Fruit fly (Drosophila melanogaster) whole organism, embryonic: Measurements from ENCODE around the gene CG43439.
A peak's percentile ranks its signal among the peaks of the same experiment; 100 is the strongest.

ENCODE experiments used
- Atf-2 ChIP-seq: fragments of 200-800 bp; sonication (Bioruptor generic); optimal IDR thresholded peaks from 2 replicates; lab custom pipeline; 2016; ENCODE audit warnings: missing biosample characterization, missing genetic modification characterization
- CG10274 ChIP-seq: fragments of 200-800 bp; sonication (Bioruptor generic); optimal IDR thresholded peaks from 3 replicates; lab custom pipeline; 2017; ENCODE audit warnings: missing biosample characterization, mild to moderate bottlenecking, missing genetic modification characterization
- CG10979 ChIP-seq: fragments of 200-800 bp; sonication (Bioruptor generic); optimal IDR thresholded peaks from 2 replicates; lab custom pipeline; 2018; ENCODE audit warnings: missing biosample characterization, mild to moderate bottlenecking, missing genetic modification characterization, moderate library complexity
- CG11696 ChIP-seq: fragments of 200-800 bp; sonication (Bioruptor generic); IDR thresholded peaks from 2 replicates; pipeline ENCODE4 v1.3.6; 2022; ENCODE audit warnings: missing biosample characterization, missing genetic modification characterization
- CG13123 ChIP-seq: fragments of 200-800 bp; sonication (Bioruptor generic); optimal IDR thresholded peaks from 2 replicates; lab custom pipeline; 2016; ENCODE audit warnings: missing biosample characterization, missing genetic modification characterization
- CG13296 ChIP-seq: fragments of 200-800 bp; sonication (Bioruptor generic); optimal IDR thresholded peaks from 3 replicates; lab custom pipeline; 2018; ENCODE audit warnings: missing biosample characterization, mild to moderate bottlenecking, missing genetic modification characterization
- CG13894 ChIP-seq: fragments of 200-800 bp; sonication (Bioruptor generic); optimal IDR thresholded peaks from 3 replicates; lab custom pipeline; 2018; ENCODE audit warnings: missing biosample characterization, mild to moderate bottlenecking, missing genetic modification characterization, moderate library complexity
- CG14860 ChIP-seq: fragments of 200-800 bp; sonication (Bioruptor generic); IDR thresholded peaks from 3 replicates; pipeline ENCODE4 v1.3.6; 2022; ENCODE audit warnings: missing biosample characterization, missing genetic modification characterization; ENCODE audit not compliant: partially characterized antibody
- CG15011 ChIP-seq: fragments of 200-800 bp; sonication (Bioruptor generic); optimal IDR thresholded peaks from 3 replicates; lab custom pipeline; 2018; ENCODE audit warnings: missing biosample characterization, mild to moderate bottlenecking, missing genetic modification characterization
- CG1529 ChIP-seq: fragments of 200-800 bp; sonication (Bioruptor generic); optimal IDR thresholded peaks from 3 replicates; lab custom pipeline; 2018; ENCODE audit warnings: missing biosample characterization, missing genetic modification characterization
- CG1647 ChIP-seq: fragments of 200-800 bp; sonication (Bioruptor generic); optimal IDR thresholded peaks from 3 replicates; lab custom pipeline; 2016; ENCODE audit warnings: missing biosample characterization, missing genetic modification characterization
- CG16779 ChIP-seq: fragments of 200-800 bp; sonication (Bioruptor generic); IDR thresholded peaks from 2 replicates; pipeline ENCODE4 v1.3.6; 2022; ENCODE audit warnings: missing biosample characterization, missing genetic modification characterization
- CG2712 ChIP-seq: fragments of 200-800 bp; optimal IDR thresholded peaks from 3 replicates; lab custom pipeline; 2019; ENCODE audit warnings: missing biosample characterization, mild to moderate bottlenecking, missing genetic modification characterization, moderate library complexity
- CG32772 ChIP-seq: fragments of 200-800 bp; sonication (Bioruptor generic); IDR thresholded peaks from 2 replicates; pipeline ENCODE4 v1.3.6; 2022; ENCODE audit warnings: missing biosample characterization, missing genetic modification characterization
- CG3281 ChIP-seq: fragments of 200-800 bp; sonication (Bioruptor generic); optimal IDR thresholded peaks from 3 replicates; lab custom pipeline; 2017; ENCODE audit warnings: missing biosample characterization, mild to moderate bottlenecking, missing genetic modification characterization
- CG4617 ChIP-seq: fragments of 200-800 bp; sonication (Bioruptor generic); optimal IDR thresholded peaks from 3 replicates; lab custom pipeline; 2016; ENCODE audit warnings: missing biosample characterization, missing genetic modification characterization, borderline replicate concordance
- CG6272 ChIP-seq: fragments of 200-800 bp; sonication (Bioruptor generic); IDR thresholded peaks from 2 replicates; pipeline ENCODE4 v1.3.6; 2022; ENCODE audit warnings: missing biosample characterization, missing genetic modification characterization
- CG6689 ChIP-seq: fragments of 200-800 bp; sonication (Bioruptor generic); IDR thresholded peaks from 2 replicates; pipeline ENCODE4 v1.3.6; 2022; ENCODE audit warnings: missing biosample characterization, missing genetic modification characterization
- Dbx ChIP-seq: fragments of 200-800 bp; sonication (Bioruptor generic); IDR thresholded peaks from 3 replicates; pipeline ENCODE4 v1.3.6; 2022; ENCODE audit warnings: missing biosample characterization, missing genetic modification characterization
- E2f2 ChIP-seq: fragments of 200-800 bp; sonication (Bioruptor generic); IDR thresholded peaks from 2 replicates; pipeline ENCODE4 v1.3.6; 2022; ENCODE audit warnings: missing biosample characterization, missing genetic modification characterization
- HLH3B ChIP-seq: fragments of 200-800 bp; sonication (Bioruptor generic); IDR thresholded peaks from 2 replicates; pipeline ENCODE4 v1.3.6; 2022; ENCODE audit warnings: missing biosample characterization, missing genetic modification characterization
- HmgZ ChIP-seq: fragments of 200-800 bp; sonication (Bioruptor generic); optimal IDR thresholded peaks from 2 replicates; lab custom pipeline; 2018; ENCODE audit warnings: missing biosample characterization, mild to moderate bottlenecking, missing genetic modification characterization
- Hr51 ChIP-seq, 2 experiments: fragments of 200-800 bp; sonication (Bioruptor generic); optimal IDR thresholded peaks; 2 replicates in 1 of 2; 3 replicates in 1 of 2; lab custom pipeline; 2016 to 2018; ENCODE audit warnings: missing biosample characterization in 2 of 2, missing genetic modification characterization in 2 of 2, mild to moderate bottlenecking in 1 of 2, moderate library complexity in 1 of 2
- Lpt ChIP-seq: fragments of >200 bp; optimal IDR thresholded peaks from 2 replicates; lab custom pipeline; 2018; ENCODE audit warnings: missing biosample characterization, missing genetic modification characterization
- Oli ChIP-seq: fragments of 200-800 bp; sonication (Bioruptor generic); optimal IDR thresholded peaks from 2 replicates; lab custom pipeline; 2018; ENCODE audit warnings: missing biosample characterization, mild to moderate bottlenecking, missing genetic modification characterization, moderate library complexity
- Side ChIP-seq: fragments of 200-800 bp; sonication (Bioruptor generic); optimal IDR thresholded peaks from 2 replicates; lab custom pipeline; 2016; ENCODE audit warnings: missing biosample characterization, missing genetic modification characterization
- ab ChIP-seq: fragments of 200-800 bp; sonication (Bioruptor generic); optimal IDR thresholded peaks from 2 replicates; lab custom pipeline; 2016; ENCODE audit warnings: missing biosample characterization, missing genetic modification characterization
- cato ChIP-seq: fragments of 200-800 bp; sonication (Bioruptor generic); optimal IDR thresholded peaks from 2 replicates; lab custom pipeline; 2016; ENCODE audit warnings: missing biosample characterization, missing genetic modification characterization, borderline replicate concordance
- chif ChIP-seq, 2 experiments: fragments of 200-800 bp; sonication (Bioruptor generic); optimal IDR thresholded peaks; 3 replicates each; lab custom pipeline; 2016; ENCODE audit warnings: missing biosample characterization in 2 of 2, missing genetic modification characterization in 2 of 2
- crc ChIP-seq: fragments of 200-800 bp; sonication (Bioruptor generic); optimal IDR thresholded peaks from 2 replicates; lab custom pipeline; 2016; ENCODE audit warnings: missing biosample characterization, missing genetic modification characterization
- dati ChIP-seq: fragments of 200-800 bp; sonication (Bioruptor generic); IDR thresholded peaks from 2 replicates; pipeline ENCODE4 v1.3.6; 2022; ENCODE audit warnings: missing biosample characterization, missing genetic modification characterization
- disco-r ChIP-seq: fragments of 200-800 bp; sonication (Bioruptor generic); optimal IDR thresholded peaks from 2 replicates; lab custom pipeline; 2016; ENCODE audit warnings: missing biosample characterization, missing genetic modification characterization
- esg ChIP-seq: fragments of 200-800 bp; sonication (Bioruptor generic); conservative IDR thresholded peaks from 2 replicates; pipeline ENCODE4 v1.3.6; 2022; ENCODE audit warnings: missing biosample characterization, missing genetic modification characterization
- fu2 ChIP-seq: fragments of 200-800 bp; sonication (Bioruptor generic); optimal IDR thresholded peaks from 2 replicates; lab custom pipeline; 2016; ENCODE audit warnings: missing biosample characterization, missing genetic modification characterization
- gcm2 ChIP-seq: fragments of 200-800 bp; sonication (Bioruptor generic); optimal IDR thresholded peaks from 2 replicates; lab custom pipeline; 2016; ENCODE audit warnings: missing biosample characterization, missing genetic modification characterization
- grn ChIP-seq: fragments of 200-800 bp; sonication (Bioruptor generic); optimal IDR thresholded peaks from 3 replicates; lab custom pipeline; 2017; ENCODE audit warnings: missing biosample characterization, missing genetic modification characterization
- h ChIP-seq: fragments of >200 bp; optimal IDR thresholded peaks from 2 replicates; lab custom pipeline; 2017
- hb ChIP-seq: fragments of 200-800 bp; sonication (Bioruptor generic); IDR thresholded peaks from 3 replicates; pipeline ENCODE4 v1.3.6; 2022; ENCODE audit warnings: missing biosample characterization, missing genetic modification characterization; ENCODE audit not compliant: partially characterized antibody
- odd ChIP-seq: fragments of 200-800 bp; sonication (Bioruptor generic); optimal IDR thresholded peaks from 2 replicates; lab custom pipeline; 2017; ENCODE audit warnings: missing biosample characterization, mild to moderate bottlenecking, missing genetic modification characterization
- pfk ChIP-seq: fragments of 200-800 bp; sonication (Bioruptor generic); optimal IDR thresholded peaks from 2 replicates; lab custom pipeline; 2018; ENCODE audit warnings: missing biosample characterization, mild to moderate bottlenecking, missing genetic modification characterization, moderate library complexity
- pho ChIP-seq: fragments of 200-800 bp; sonication (Bioruptor generic); optimal IDR thresholded peaks from 2 replicates; lab custom pipeline; 2016; ENCODE audit warnings: missing biosample characterization, missing genetic modification characterization
- pzg ChIP-seq: fragments of 200-800 bp; sonication (Bioruptor generic); optimal IDR thresholded peaks from 3 replicates; lab custom pipeline; 2018; ENCODE audit warnings: missing biosample characterization, mild to moderate bottlenecking, missing genetic modification characterization, moderate library complexity
- ro ChIP-seq: fragments of 200-800 bp; sonication (Bioruptor generic); IDR thresholded peaks from 2 replicates; pipeline ENCODE4 v1.3.6; 2022; ENCODE audit warnings: missing biosample characterization, missing genetic modification characterization
- sim ChIP-seq: fragments of 200-800 bp; sonication (Bioruptor generic); IDR thresholded peaks from 2 replicates; pipeline ENCODE4 v1.3.6; 2022; ENCODE audit warnings: missing biosample characterization, missing genetic modification characterization
- sisA ChIP-seq: fragments of 200-800 bp; sonication (Bioruptor generic); IDR thresholded peaks from 2 replicates; pipeline ENCODE4 v1.3.6; 2022; ENCODE audit warnings: missing biosample characterization, missing genetic modification characterization
- sna ChIP-seq: fragments of 200-800 bp; sonication (Bioruptor generic); IDR thresholded peaks from 2 replicates; pipeline ENCODE4 v1.3.6; 2022; ENCODE audit warnings: missing biosample characterization, missing genetic modification characterization; ENCODE audit not compliant: partially characterized antibody
- sr ChIP-seq: fragments of 200-800 bp; sonication (Bioruptor generic); IDR thresholded peaks from 3 replicates; pipeline ENCODE4 v1.3.6; 2022; ENCODE audit warnings: missing biosample characterization, missing genetic modification characterization
- tll ChIP-seq, 2 experiments: fragments of 200-800 bp in 1 of 2; fragments of >200 bp in 1 of 2; sonication (Bioruptor generic) in 1 of 2; optimal IDR thresholded peaks; 2 replicates each; lab custom pipeline; 2017 to 2019; ENCODE audit warnings: missing biosample characterization in 2 of 2, missing genetic modification characterization in 2 of 2, mild to moderate bottlenecking in 1 of 2, moderate library complexity in 1 of 2
- ttk ChIP-seq: fragments of 200-800 bp; sonication (Bioruptor generic); IDR thresholded peaks from 2 replicates; pipeline ENCODE4 v2.1.2; 2022; ENCODE audit warnings: missing biosample characterization, missing genetic modification characterization
- wdn ChIP-seq: fragments of 200-800 bp; sonication (Bioruptor generic); IDR thresholded peaks from 2 replicates; pipeline ENCODE4 v1.3.6; 2022; ENCODE audit warnings: missing biosample characterization, missing genetic modification characterization

Gene CG43439

DNA sequence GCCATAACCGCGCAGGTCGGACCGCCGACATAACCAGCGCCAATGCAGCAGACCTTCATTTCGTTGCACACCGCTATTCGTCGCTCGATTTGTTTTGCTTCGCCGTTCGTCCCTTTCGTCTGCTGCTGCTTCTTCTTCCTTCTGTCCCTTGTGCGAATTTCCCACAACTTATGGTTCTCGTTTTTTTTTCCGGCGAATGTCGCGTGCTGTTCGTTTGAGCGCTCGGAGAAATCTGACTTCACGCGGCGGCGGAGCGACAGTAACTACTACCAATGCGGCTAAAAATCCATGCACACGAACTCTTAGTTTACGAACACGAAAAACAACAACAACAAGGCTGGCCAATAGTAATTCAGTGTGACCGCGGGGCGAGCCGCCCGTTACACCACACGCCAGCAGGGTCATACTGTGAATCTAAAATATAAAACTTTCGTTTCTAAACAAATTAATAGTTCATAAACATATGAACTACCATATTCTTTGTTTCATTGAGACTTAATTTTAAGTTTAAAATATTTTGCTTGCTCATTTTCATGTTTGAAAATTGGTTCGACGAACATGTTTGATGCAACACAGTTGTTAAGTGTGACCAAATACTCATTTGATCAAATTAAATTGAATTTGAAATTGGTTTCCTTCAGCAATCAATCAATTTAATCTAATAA is 19.8 kb downstream of the CG43439 start, which contains the start of gene sgl (continued):
- no peak for TF ChIP-seq CG10274 (GFP tag; lab: Kevin White, UChicago)
- no peak for TF ChIP-seq disco-r (GFP tag; lab: Kevin White, UChicago)
- TF ChIP-seq esg (GFP tag; lab: Robert Waterston, UW): no peak
- no peak for TF ChIP-seq sr
- TF ChIP-seq sim (GFP tag; lab: Robert Waterston, UW): no peak
- peak; percentile 82 for TF ChIP-seq pzg (GFP tag; lab: Kevin White, UChicago)
- no peak for TF ChIP-seq ab
- TF ChIP-seq CG32772 (GFP tag; lab: Robert Waterston, UW): 0 out of 2 replicates have a peak, but pooled peaks have one; percentile 14
- TF ChIP-seq Dbx: peak; percentile 68; the same call in 1 of the 3 replicates
- no peak for TF ChIP-seq chif (GFP tag; optimal IDR thresholded peaks at IDR 0.05; lab: Kevin White, UChicago)
- TF ChIP-seq h (lab: Kevin White, UChicago): no peak
- peak; percentile 50; the same call in 1 of the 2 replicates for TF ChIP-seq sna (GFP tag; lab: Robert Waterston, UW)
- TF ChIP-seq E2f2 (GFP tag; lab: Robert Waterston, UW): peak; percentile 66
- no peak for TF ChIP-seq dati (GFP tag; lab: Robert Waterston, UW)
- no peak for TF ChIP-seq crc
- peak; percentile 28; the same call in 1 of the 2 replicates for TF ChIP-seq CG6689 (GFP tag; lab: Robert Waterston, UW)
- peak; percentile 26 for TF ChIP-seq Side (GFP tag; lab: Kevin White, UChicago)
- peak; percentile 73 for TF ChIP-seq CG13894 (tag; lab: Kevin White, UChicago)
- TF ChIP-seq ro (GFP tag; lab: Robert Waterston, UW): no peak
- peak; percentile 5 for TF ChIP-seq CG1647 (GFP tag; lab: Kevin White, UChicago)
- no peak for TF ChIP-seq CG4617 (GFP tag; lab: Kevin White, UChicago)
- no peak for TF ChIP-seq CG14860 (GFP tag; lab: Robert Waterston, UW)
- TF ChIP-seq cato (GFP tag; lab: Kevin White, UChicago): no peak
- TF ChIP-seq gcm2 (GFP tag; lab: Kevin White, UChicago): no peak
- TF ChIP-seq HLH3B: 0 out of 2 replicates have a peak, but pooled peaks have one; percentile 20
- TF ChIP-seq ttk (GFP tag; lab: Robert Waterston, UW): no peak
- no peak for TF ChIP-seq sisA (GFP tag; lab: Robert Waterston, UW)
- TF ChIP-seq pho (GFP tag; lab: Kevin White, UChicago): peak; percentile 27
- TF ChIP-seq CG16779: 0 out of 2 replicates have a peak, but pooled peaks have one; percentile 34
- TF ChIP-seq wdn (GFP tag; lab: Robert Waterston, UW): no peak
- TF ChIP-seq CG13296: no peak
- no peak for TF ChIP-seq fu2 (GFP tag; lab: Kevin White, UChicago)
- no peak for TF ChIP-seq grn
- TF ChIP-seq CG6272: no peak
- TF ChIP-seq tll (GFP tag; optimal IDR thresholded peaks at IDR 0.05; lab: Kevin White, UChicago): peak in 1 of 2 experiments; percentile 53
- no peak for TF ChIP-seq hb (GFP tag; lab: Robert Waterston, UW)
- no peak for TF ChIP-seq CG1529 (GFP tag; lab: Kevin White, UChicago)
- TF ChIP-seq CG15011: no peak
- TF ChIP-seq Oli (tag; lab: Kevin White, UChicago): peak; percentile 15
- TF ChIP-seq CG2712: peak; percentile 7
- no peak for TF ChIP-seq odd (GFP tag; lab: Kevin White, UChicago)
- TF ChIP-seq Hr51 (GFP tag; optimal IDR thresholded peaks at IDR 0.05; lab: Kevin White, UChicago): peak; percentile 20 to 31
- TF ChIP-seq pfk (GFP tag; lab: Kevin White, UChicago): peak; percentile 26
- peak; percentile 39 for TF ChIP-seq CG3281 (GFP tag; lab: Kevin White, UChicago)
- no peak for TF ChIP-seq CG13123 (GFP tag; lab: Kevin White, UChicago)
- no peak for TF ChIP-seq Lpt (GFP tag; lab: Kevin White, UChicago)
- no peak for TF ChIP-seq CG11696 (GFP tag; lab: Robert Waterston, UW)
- peak; percentile 55 for TF ChIP-seq HmgZ
- TF ChIP-seq CG10979: peak; percentile 22
- TF ChIP-seq Atf-2 (GFP tag; lab: Kevin White, UChicago): no peak
